Fruit fly (Drosophila melanogaster) whole organism, prepupa: ENCODE results near the gene CG4789.

Source experiments
- CG10631 ChIP-seq: fragments of 200-800 bp; sonication (Bioruptor generic); optimal IDR thresholded peaks from 2 replicates; lab custom pipeline; 2016; ENCODE audit warnings: missing biosample characterization, missing genetic modification characterization
- CG11294 ChIP-seq: fragments of 200-800 bp; sonication (Bioruptor generic); IDR thresholded peaks from 2 replicates; pipeline ENCODE4 v1.3.6; 2022; ENCODE audit warnings: missing biosample characterization, missing genetic modification characterization
- CG11902 ChIP-seq: fragments of 200-800 bp; sonication (Bioruptor generic); optimal IDR thresholded peaks from 3 replicates; lab custom pipeline; 2016; ENCODE audit warnings: missing biosample characterization, missing genetic modification characterization
- CG16779 ChIP-seq: fragments of 200-800 bp; sonication (Bioruptor generic); optimal IDR thresholded peaks from 3 replicates; lab custom pipeline; 2017; ENCODE audit warnings: missing biosample characterization, mild to moderate bottlenecking, missing genetic modification characterization
- CG3032 ChIP-seq: fragments of 200-800 bp; optimal IDR thresholded peaks from 2 replicates; lab custom pipeline; 2019; ENCODE audit warnings: missing biosample characterization, mild to moderate bottlenecking, missing genetic modification characterization, moderate library complexity
- CG31627 ChIP-seq: fragments of 200-800 bp; sonication (Bioruptor generic); optimal IDR thresholded peaks from 3 replicates; lab custom pipeline; 2016; ENCODE audit warnings: missing biosample characterization, missing genetic modification characterization
- CG32006 ChIP-seq: fragments of 200-800 bp; sonication (Bioruptor generic); optimal IDR thresholded peaks from 3 replicates; lab custom pipeline; 2017; ENCODE audit warnings: missing biosample characterization, mild to moderate bottlenecking, missing genetic modification characterization
- CG3919 ChIP-seq: fragments of 200-800 bp; sonication (Bioruptor generic); optimal IDR thresholded peaks from 3 replicates; lab custom pipeline; 2016; ENCODE audit warnings: missing biosample characterization, missing genetic modification characterization
- CG4318 ChIP-seq: fragments of 200-800 bp; sonication (Bioruptor generic); optimal IDR thresholded peaks from 3 replicates; lab custom pipeline; 2017; ENCODE audit warnings: missing biosample characterization, mild to moderate bottlenecking, missing genetic modification characterization
- CG6163 ChIP-seq: fragments of 200-800 bp; sonication (Bioruptor generic); IDR thresholded peaks from 3 replicates; pipeline ENCODE4 v1.3.6; 2022; ENCODE audit warnings: missing biosample characterization, missing genetic modification characterization
- CG6276 ChIP-seq: fragments of 200-800 bp; sonication (Bioruptor generic); optimal IDR thresholded peaks from 2 replicates; lab custom pipeline; 2017; ENCODE audit warnings: missing biosample characterization, mild to moderate bottlenecking, missing genetic modification characterization
- CG6854 ChIP-seq: fragments of 200-800 bp; sonication (Bioruptor generic); optimal IDR thresholded peaks from 2 replicates; lab custom pipeline; 2017; ENCODE audit warnings: missing biosample characterization, mild to moderate bottlenecking, missing genetic modification characterization
- CG7368 ChIP-seq: fragments of 200-800 bp; sonication (Bioruptor generic); optimal IDR thresholded peaks from 3 replicates; lab custom pipeline; 2016; ENCODE audit warnings: missing biosample characterization, missing genetic modification characterization
- CG8119 ChIP-seq: fragments of 200-800 bp; sonication (Bioruptor generic); IDR thresholded peaks from 3 replicates; pipeline ENCODE4 v1.3.6; 2022; ENCODE audit warnings: missing biosample characterization, missing genetic modification characterization
- CG8632 ChIP-seq: fragments of 200-800 bp; sonication (Bioruptor generic); optimal IDR thresholded peaks from 3 replicates; lab custom pipeline; 2016; ENCODE audit warnings: missing biosample characterization, missing genetic modification characterization
- CG9139 ChIP-seq: fragments of 200-800 bp; sonication (Bioruptor generic); optimal IDR thresholded peaks from 3 replicates; lab custom pipeline; 2017; ENCODE audit warnings: missing biosample characterization, mild to moderate bottlenecking, missing genetic modification characterization
- Eip75B ChIP-seq: fragments of 200-800 bp; sonication (Bioruptor generic); optimal IDR thresholded peaks from 3 replicates; lab custom pipeline; 2016; ENCODE audit warnings: missing biosample characterization, missing genetic modification characterization
- Eip78C ChIP-seq: fragments of 200-800 bp; sonication (Bioruptor generic); peaks from one replicate; lab custom pipeline; 2016; ENCODE audit warnings: missing biosample characterization, missing genetic modification characterization
- Eip93F ChIP-seq: fragments of 200-800 bp; sonication (Bioruptor generic); optimal IDR thresholded peaks from 2 replicates; lab custom pipeline; 2016; ENCODE audit warnings: missing biosample characterization, mild to moderate bottlenecking, missing genetic modification characterization
- Ets21C ChIP-seq: fragments of 200-800 bp; sonication (Bioruptor generic); optimal IDR thresholded peaks from 3 replicates; lab custom pipeline; 2016; ENCODE audit warnings: missing biosample characterization, missing genetic modification characterization
- Ets96B ChIP-seq: fragments of 200-800 bp; optimal IDR thresholded peaks from 2 replicates; lab custom pipeline; 2019; ENCODE audit warnings: missing biosample characterization, mild to moderate bottlenecking, missing genetic modification characterization, moderate library complexity
- Gug ChIP-seq: fragments of 200-800 bp; sonication (Bioruptor generic); IDR thresholded peaks from 2 replicates; pipeline ENCODE4 v1.3.6; 2022; ENCODE audit warnings: missing biosample characterization, missing genetic modification characterization
- Hr39 ChIP-seq: fragments of 200-800 bp; sonication (Bioruptor generic); optimal IDR thresholded peaks from 2 replicates; lab custom pipeline; 2016; ENCODE audit warnings: missing biosample characterization, missing genetic modification characterization
- Hr4 ChIP-seq: fragments of 200-800 bp; sonication (Bioruptor generic); optimal IDR thresholded peaks from 3 replicates; lab custom pipeline; 2016; ENCODE audit warnings: missing biosample characterization, missing genetic modification characterization
- Lpt ChIP-seq: fragments of 200-800 bp; sonication (Bioruptor generic); optimal IDR thresholded peaks from 3 replicates; lab custom pipeline; 2016; ENCODE audit warnings: missing biosample characterization, missing genetic modification characterization
- OdsH ChIP-seq: fragments of 200-800 bp; sonication (Bioruptor generic); optimal IDR thresholded peaks from 3 replicates; lab custom pipeline; 2016; ENCODE audit warnings: missing biosample characterization, missing genetic modification characterization
- Smox ChIP-seq: fragments of 200-800 bp; sonication (Bioruptor generic); optimal IDR thresholded peaks from 3 replicates; lab custom pipeline; 2016; ENCODE audit warnings: missing biosample characterization, missing genetic modification characterization
- Sox102F ChIP-seq: fragments of 200-800 bp; sonication (Bioruptor generic); optimal IDR thresholded peaks from 2 replicates; lab custom pipeline; 2016; ENCODE audit warnings: missing biosample characterization, mild to moderate bottlenecking, missing genetic modification characterization
- achi ChIP-seq: fragments of 200-800 bp; sonication (Bioruptor generic); optimal IDR thresholded peaks from 3 replicates; lab custom pipeline; 2016; ENCODE audit warnings: missing biosample characterization, missing genetic modification characterization
- acj6 ChIP-seq: fragments of 200-800 bp; sonication (Bioruptor generic); optimal IDR thresholded peaks from 3 replicates; lab custom pipeline; 2016; ENCODE audit warnings: missing biosample characterization, missing genetic modification characterization
- cyc ChIP-seq: fragments of 200-800 bp; sonication (Bioruptor generic); optimal IDR thresholded peaks from 3 replicates; lab custom pipeline; 2016; ENCODE audit warnings: missing biosample characterization, missing genetic modification characterization
- eg ChIP-seq: fragments of 200-800 bp; sonication (Bioruptor generic); IDR thresholded peaks from 3 replicates; pipeline ENCODE4 v1.3.6; 2022; ENCODE audit warnings: missing biosample characterization, missing genetic modification characterization
- fd85E ChIP-seq: fragments of 200-800 bp; sonication (Bioruptor generic); optimal IDR thresholded peaks from 3 replicates; lab custom pipeline; 2016; ENCODE audit warnings: missing biosample characterization, missing genetic modification characterization
- pdm3 ChIP-seq: fragments of 200-800 bp; sonication (Bioruptor generic); optimal IDR thresholded peaks from 3 replicates; lab custom pipeline; 2016; ENCODE audit warnings: missing biosample characterization, missing genetic modification characterization
- salr ChIP-seq, 2 experiments: fragments of 200-800 bp; sonication (Bioruptor generic); optimal IDR thresholded peaks; 3 replicates each; lab custom pipeline; 2016 to 2018; ENCODE audit warnings: missing biosample characterization in 2 of 2, missing genetic modification characterization in 2 of 2, mild to moderate bottlenecking in 1 of 2
- spab ChIP-seq: fragments of 200-800 bp; sonication (Bioruptor generic); optimal IDR thresholded peaks from 2 replicates; lab custom pipeline; 2017; ENCODE audit warnings: missing biosample characterization, mild to moderate bottlenecking, missing genetic modification characterization, missing genetic modification reagents
- svp ChIP-seq: fragments of 200-800 bp; sonication (Bioruptor generic); peaks from one replicate; lab custom pipeline; 2016; ENCODE audit warnings: missing biosample characterization, missing genetic modification characterization
- topi ChIP-seq: fragments of 200-800 bp; sonication (Bioruptor generic); optimal IDR thresholded peaks from 3 replicates; lab custom pipeline; 2016; ENCODE audit warnings: missing biosample characterization, missing genetic modification characterization
- vri ChIP-seq: fragments of 200-800 bp; sonication (Bioruptor generic); optimal IDR thresholded peaks from 3 replicates; lab custom pipeline; 2016; ENCODE audit warnings: missing biosample characterization, mild to moderate bottlenecking, missing genetic modification characterization

Gene CG4789

DNA sequence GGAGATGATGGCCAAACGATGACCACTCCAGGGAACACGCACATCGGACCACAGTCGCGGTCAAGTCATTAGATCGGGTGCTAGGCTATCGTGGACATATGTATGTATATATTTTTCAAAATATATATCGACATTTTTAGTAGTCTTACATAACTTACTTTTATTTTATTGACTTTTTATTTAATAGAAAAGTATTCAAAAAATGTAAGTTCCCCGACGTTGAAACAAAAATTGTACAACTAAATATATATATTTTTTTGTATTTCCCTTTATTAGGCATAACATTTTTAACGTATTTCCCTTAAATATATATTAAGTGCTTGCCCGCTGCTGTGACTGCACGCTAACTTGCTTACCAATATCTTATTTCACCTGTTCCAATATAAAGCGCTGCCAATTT lies 14.4 kb downstream of the CG4789 start (continued):
- TF ChIP-seq CG32006 (GFP tag; lab: Kevin White, UChicago) (peak; percentile 62), Hr39 (GFP tag; lab: Kevin White, UChicago) (no peak), Eip93F (GFP tag; lab: Kevin White, UChicago) (no peak), OdsH (GFP tag; lab: Kevin White, UChicago) (peak; percentile 21), Gug (peak; percentile 55), Hr4 (GFP tag; lab: Kevin White, UChicago) (peak; percentile 37), salr (GFP tag; optimal IDR thresholded peaks at IDR 0.05; lab: Kevin White, UChicago) (peak in 1 of 2 experiments; percentile 27), spab (GFP tag; lab: Kevin White, UChicago) (peak; percentile 0), svp (GFP tag; lab: Kevin White, UChicago) (peak; percentile 73), Ets21C (GFP tag; lab: Kevin White, UChicago) (no peak), acj6 (peak; percentile 15), cyc (GFP tag; lab: Kevin White, UChicago) (no peak), CG8119 (GFP tag; lab: Robert Waterston, UW) (peak; percentile 72), CG11902 (GFP tag; lab: Kevin White, UChicago) (no peak), CG9139 (GFP tag; lab: Kevin White, UChicago) (no peak), CG31627 (no peak)
- TF ChIP-seq, all 60 proteins: peak for 30

DNA sequence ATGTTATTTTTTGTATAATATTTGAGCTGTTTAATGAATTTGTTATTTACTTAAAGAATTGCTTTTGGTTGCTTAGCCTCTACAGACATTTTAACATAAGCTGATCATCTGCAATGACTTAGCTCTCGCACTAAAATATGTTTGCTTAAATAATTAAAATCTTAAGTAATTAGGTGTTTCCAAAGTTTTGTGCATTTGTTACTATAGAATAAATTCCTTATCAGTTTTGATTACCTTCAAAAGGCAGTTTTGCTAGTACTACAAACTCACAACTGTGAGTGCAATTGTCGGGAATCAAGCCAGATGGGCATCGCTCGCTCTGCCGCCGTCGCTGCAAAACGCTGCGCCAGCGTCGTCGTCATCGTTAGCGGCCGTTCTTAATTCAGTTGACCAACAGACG lies 15.8 kb downstream of the CG4789 start:
- TF ChIP-seq Sox102F (no peak), CG4318 (GFP tag; lab: Kevin White, UChicago) (no peak), svp (GFP tag; lab: Kevin White, UChicago) (peak; percentile 43), Hr4 (GFP tag; lab: Kevin White, UChicago) (no peak), Eip93F (GFP tag; lab: Kevin White, UChicago) (no peak), Hr39 (GFP tag; lab: Kevin White, UChicago) (no peak), Smox (GFP tag; lab: Kevin White, UChicago) (no peak), Gug (no peak), Lpt (GFP tag; lab: Kevin White, UChicago) (no peak), fd85E (GFP tag; lab: Kevin White, UChicago) (no peak), CG6854 (GFP tag; lab: Kevin White, UChicago) (no peak), CG9139 (GFP tag; lab: Kevin White, UChicago) (no peak), Eip78C (GFP tag; lab: Kevin White, UChicago) (peak; percentile 54), Eip75B (GFP tag; lab: Kevin White, UChicago) (no peak), CG8632 (no peak), topi (GFP tag; lab: Kevin White, UChicago) (no peak), cyc (GFP tag; lab: Kevin White, UChicago) (no peak), CG6163 (GFP tag; lab: Robert Waterston, UW) (no peak), CG11294 (no peak), CG3919 (GFP tag; lab: Kevin White, UChicago) (no peak), spab (GFP tag; lab: Kevin White, UChicago) (no peak), CG6276 (GFP tag; lab: Kevin White, UChicago) (no peak), eg (GFP tag; lab: Robert Waterston, UW) (0 out of 3 replicates have a peak, but pooled peaks have one; percentile 9), CG32006 (GFP tag; lab: Kevin White, UChicago) (peak; percentile 30)
- TF ChIP-seq, all 60 proteins: peak for 4

DNA sequence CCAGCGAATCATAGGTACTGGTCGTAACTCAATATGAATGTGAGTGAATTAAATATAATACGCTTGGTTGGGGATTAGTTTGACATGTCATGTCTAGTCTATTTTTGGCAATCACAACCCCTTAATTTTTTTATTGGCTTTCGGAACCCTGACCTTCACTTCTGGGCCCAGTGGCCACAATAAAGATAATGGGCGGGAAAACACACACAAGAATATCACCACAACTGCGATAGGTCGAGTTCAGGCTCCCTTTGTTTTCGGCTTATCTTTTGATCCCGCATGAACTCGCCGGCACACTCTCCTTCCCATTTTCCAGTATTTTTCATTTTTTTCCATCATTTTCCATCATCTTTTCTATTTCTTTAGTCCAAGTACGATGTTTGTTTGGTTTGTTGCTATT lies 17.5 kb downstream of the CG4789 start:
- TF ChIP-seq svp (GFP tag; lab: Kevin White, UChicago) (peak; percentile 92), pdm3 (GFP tag; lab: Kevin White, UChicago) (no peak), CG6854 (GFP tag; lab: Kevin White, UChicago) (no peak), achi (no peak)

DNA sequence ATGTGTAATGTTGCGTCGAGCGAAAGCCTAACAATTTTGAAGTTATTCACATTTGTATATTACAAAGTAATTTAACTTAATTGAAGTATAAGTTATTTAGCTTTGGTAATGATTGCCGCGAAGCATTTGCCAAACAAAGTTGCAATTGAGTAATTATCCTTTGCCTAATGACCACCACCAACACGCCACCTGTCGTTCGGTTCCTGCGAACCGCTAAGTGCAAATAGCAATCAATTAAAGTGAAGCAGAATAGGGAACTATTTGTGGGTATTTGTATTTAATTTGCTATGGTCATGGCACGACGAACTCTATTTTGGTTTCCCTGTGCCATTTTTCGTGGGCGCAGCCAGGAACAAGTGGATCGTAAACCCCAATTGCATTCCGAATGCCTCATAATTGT lies 19.9 kb downstream of the CG4789 start:
- TF ChIP-seq Ets96B (tag; lab: Kevin White, UChicago) (no peak), Sox102F (no peak), CG3032 (tag; lab: Kevin White, UChicago) (no peak), CG7368 (GFP tag; lab: Kevin White, UChicago) (no peak), CG10631 (GFP tag; lab: Kevin White, UChicago) (no peak), fd85E (GFP tag; lab: Kevin White, UChicago) (no peak), spab (GFP tag; lab: Kevin White, UChicago) (no peak), vri (GFP tag; lab: Kevin White, UChicago) (no peak), Smox (GFP tag; lab: Kevin White, UChicago) (no peak), topi (GFP tag; lab: Kevin White, UChicago) (no peak), CG16779 (tag; lab: Kevin White, UChicago) (no peak)
